Fruit fly (Drosophila melanogaster) whole organism, embryonic: ENCODE measurements around the gene CG34117.

Experiments
- Awh ChIP-seq: fragments of 200-800 bp; sonication (Bioruptor generic); IDR thresholded peaks from 2 replicates; pipeline ENCODE4, ENCODE4 v1.3.6; 2022; ENCODE audit warnings: missing biosample characterization, missing genetic modification characterization
- CG10274 ChIP-seq: fragments of 200-800 bp; sonication (Bioruptor generic); optimal IDR thresholded peaks from 3 replicates; lab custom pipeline; 2017; ENCODE audit warnings: missing biosample characterization, mild to moderate bottlenecking, missing genetic modification characterization
- CG10565 ChIP-seq: fragments of 200-800 bp; sonication (Bioruptor generic); optimal IDR thresholded peaks from 3 replicates; lab custom pipeline; 2016; ENCODE audit warnings: missing biosample characterization, mild to moderate bottlenecking, missing genetic modification characterization
- CG11093 ChIP-seq: fragments of 200-800 bp; sonication (Bioruptor generic); IDR thresholded peaks from 3 replicates; pipeline ENCODE4 v1.3.6; 2022; ENCODE audit warnings: missing biosample characterization, missing genetic modification characterization
- CG11456 ChIP-seq: fragments of 200-800 bp; sonication (Bioruptor generic); IDR thresholded peaks from 3 replicates; pipeline ENCODE4 v1.3.6; 2022; ENCODE audit warnings: missing biosample characterization, missing genetic modification characterization
- CG12299 ChIP-seq: fragments of 200-800 bp; sonication (Bioruptor generic); optimal IDR thresholded peaks from 2 replicates; lab custom pipeline; 2018; ENCODE audit warnings: missing biosample characterization, mild to moderate bottlenecking, missing genetic modification characterization
- CG12942 ChIP-seq: fragments of 200-800 bp; sonication (Bioruptor generic); optimal IDR thresholded peaks from 3 replicates; lab custom pipeline; 2016; ENCODE audit warnings: missing biosample characterization, missing genetic modification characterization
- CG1529 ChIP-seq: fragments of 200-800 bp; sonication (Bioruptor generic); optimal IDR thresholded peaks from 3 replicates; lab custom pipeline; 2018; ENCODE audit warnings: missing biosample characterization, missing genetic modification characterization
- CG15601 ChIP-seq: fragments of 200-800 bp; sonication (Bioruptor generic); optimal IDR thresholded peaks from 3 replicates; lab custom pipeline; 2019; ENCODE audit warnings: missing biosample characterization, mild to moderate bottlenecking, missing genetic modification characterization, moderate library complexity
- CG1647 ChIP-seq: fragments of 200-800 bp; sonication (Bioruptor generic); optimal IDR thresholded peaks from 3 replicates; lab custom pipeline; 2016; ENCODE audit warnings: missing biosample characterization, missing genetic modification characterization
- CG16813 ChIP-seq: fragments of 200-800 bp; sonication (Bioruptor generic); IDR thresholded peaks from 3 replicates; pipeline ENCODE4 v1.3.6; 2022; ENCODE audit warnings: missing biosample characterization, missing genetic modification characterization; ENCODE audit not compliant: partially characterized antibody
- CG30020 ChIP-seq: fragments of 200-800 bp; optimal IDR thresholded peaks from 2 replicates; lab custom pipeline; 2019; ENCODE audit warnings: missing biosample characterization, mild to moderate bottlenecking, missing genetic modification characterization, moderate library complexity
- CG30403 ChIP-seq: fragments of 200-800 bp; sonication (Bioruptor generic); optimal IDR thresholded peaks from 3 replicates; lab custom pipeline; 2016; ENCODE audit warnings: missing biosample characterization, missing genetic modification characterization
- CG31224 ChIP-seq: fragments of 200-800 bp; sonication (Bioruptor generic); IDR thresholded peaks from 2 replicates; pipeline ENCODE4 v1.3.6; 2022; ENCODE audit warnings: missing biosample characterization, missing genetic modification characterization
- CG33557 ChIP-seq: fragments of 200-800 bp; sonication (Bioruptor generic); optimal IDR thresholded peaks from 2 replicates; lab custom pipeline; 2019; ENCODE audit warnings: missing biosample characterization, mild to moderate bottlenecking, missing genetic modification characterization, moderate library complexity
- CG6689 ChIP-seq: fragments of 200-800 bp; sonication (Bioruptor generic); IDR thresholded peaks from 2 replicates; pipeline ENCODE4 v1.3.6; 2022; ENCODE audit warnings: missing biosample characterization, missing genetic modification characterization
- CG7745 ChIP-seq: fragments of 200-800 bp; sonication (Bioruptor generic); optimal IDR thresholded peaks from 2 replicates; lab custom pipeline; 2018; ENCODE audit warnings: missing biosample characterization, mild to moderate bottlenecking, missing genetic modification characterization, moderate library complexity
- CG7839 ChIP-seq: fragments of 200-800 bp; sonication (Bioruptor generic); optimal IDR thresholded peaks from 3 replicates; lab custom pipeline; 2018; ENCODE audit warnings: missing biosample characterization, mild to moderate bottlenecking, missing genetic modification characterization, moderate library complexity
- CG8388 ChIP-seq: fragments of 200-800 bp; sonication (Bioruptor generic); optimal IDR thresholded peaks from 2 replicates; lab custom pipeline; 2019; ENCODE audit warnings: missing biosample characterization, mild to moderate bottlenecking, missing genetic modification characterization, moderate library complexity
- CG8944 ChIP-seq: fragments of 200-800 bp; sonication (Bioruptor generic); optimal IDR thresholded peaks from 3 replicates; lab custom pipeline; 2016; ENCODE audit warnings: missing biosample characterization, missing genetic modification characterization
- CHES-1-like ChIP-seq: fragments of 200-800 bp; sonication (Bioruptor generic); optimal IDR thresholded peaks from 2 replicates; lab custom pipeline; 2016; ENCODE audit warnings: missing biosample characterization, missing genetic modification characterization
- Deaf1 ChIP-seq: fragments of 200-800 bp; optimal IDR thresholded peaks from 3 replicates; lab custom pipeline; 2019; ENCODE audit warnings: missing biosample characterization, mild to moderate bottlenecking, missing genetic modification characterization, moderate library complexity
- Dfd ChIP-seq, 2 experiments: fragments of >200 bp; optimal IDR thresholded peaks; 2 replicates each; lab custom pipeline; 2017; ENCODE audit warnings: missing biosample characterization in 2 of 2, missing genetic modification characterization in 2 of 2
- Dll ChIP-seq: fragments of 200-800 bp; sonication (Bioruptor generic); IDR thresholded peaks from 4 replicates; pipeline ENCODE4 v1.3.6; 2022; ENCODE audit warnings: missing biosample characterization, missing genetic modification characterization; ENCODE audit not compliant: partially characterized antibody
- Dref ChIP-seq: fragments of 200-800 bp; sonication (Bioruptor generic); IDR thresholded peaks from 2 replicates; pipeline ENCODE4 v1.3.6; 2022; ENCODE audit warnings: missing biosample characterization, missing genetic modification characterization
- Eip74EF ChIP-seq, 2 experiments: fragments of 200-800 bp in 1 of 2; fragments of >200 bp in 1 of 2; sonication (Bioruptor generic) in 1 of 2; optimal IDR thresholded peaks; 2 replicates each; lab custom pipeline; 2017 to 2019; ENCODE audit warnings: missing biosample characterization in 2 of 2, missing genetic modification characterization in 2 of 2, mild to moderate bottlenecking in 1 of 2, moderate library complexity in 1 of 2
- Fer2 ChIP-seq: fragments of 200-800 bp; sonication (Bioruptor generic); optimal IDR thresholded peaks from 2 replicates; lab custom pipeline; 2018; ENCODE audit warnings: missing biosample characterization, mild to moderate bottlenecking, missing genetic modification characterization, moderate library complexity
- HLH4C ChIP-seq: fragments of 200-800 bp; sonication (Bioruptor generic); IDR thresholded peaks from 3 replicates; pipeline ENCODE4 v1.3.6; 2022; ENCODE audit warnings: missing biosample characterization, missing genetic modification characterization; ENCODE audit not compliant: partially characterized antibody
- MTF-1 ChIP-seq: fragments of 200-800 bp; sonication (Bioruptor generic); optimal IDR thresholded peaks from 2 replicates; lab custom pipeline; 2018; ENCODE audit warnings: missing biosample characterization, mild to moderate bottlenecking, missing genetic modification characterization, borderline replicate concordance
- Nf-YC ChIP-seq: fragments of 200-800 bp; optimal IDR thresholded peaks from 3 replicates; lab custom pipeline; 2019; ENCODE audit warnings: missing biosample characterization, mild to moderate bottlenecking, missing genetic modification characterization, moderate library complexity
- Opbp ChIP-seq: fragments of 200-800 bp; sonication (Bioruptor generic); IDR thresholded peaks from 3 replicates; pipeline ENCODE4 v1.3.6; 2022; ENCODE audit warnings: missing biosample characterization, missing genetic modification characterization; ENCODE audit not compliant: partially characterized antibody
- Ravus ChIP-seq: fragments of 200-800 bp; sonication (Bioruptor generic); IDR thresholded peaks from 2 replicates; pipeline ENCODE4 v1.3.6; 2022; ENCODE audit warnings: missing biosample characterization, missing genetic modification characterization
- aop ChIP-seq: fragments of 200-800 bp; sonication (Bioruptor generic); IDR thresholded peaks from 2 replicates; pipeline ENCODE4 v1.3.6; 2022; ENCODE audit warnings: missing biosample characterization, missing genetic modification characterization
- btn ChIP-seq: fragments of 200-800 bp; sonication (Bioruptor generic); optimal IDR thresholded peaks from 2 replicates; lab custom pipeline; 2016; ENCODE audit warnings: missing biosample characterization, missing genetic modification characterization
- crp ChIP-seq, 2 experiments: fragments of 200-800 bp; sonication (Bioruptor generic); optimal IDR thresholded peaks; 2 replicates in 1 of 2; 3 replicates in 1 of 2; lab custom pipeline; 2017; ENCODE audit warnings: missing biosample characterization in 2 of 2, missing genetic modification characterization in 2 of 2, mild to moderate bottlenecking in 1 of 2, moderate library complexity in 1 of 2
- dmrt11E ChIP-seq: fragments of 200-800 bp; sonication (Bioruptor generic); optimal IDR thresholded peaks from 3 replicates; lab custom pipeline; 2018; ENCODE audit warnings: missing biosample characterization, mild to moderate bottlenecking, missing genetic modification characterization, moderate library complexity
- esg ChIP-seq: fragments of 200-800 bp; sonication (Bioruptor generic); conservative IDR thresholded peaks from 2 replicates; pipeline ENCODE4 v1.3.6; 2022; ENCODE audit warnings: missing biosample characterization, missing genetic modification characterization
- ftz-f1 ChIP-seq: fragments of 200-800 bp; sonication (Bioruptor generic); optimal IDR thresholded peaks from 2 replicates; lab custom pipeline; 2016; ENCODE audit warnings: missing biosample characterization, missing genetic modification characterization
- fu2 ChIP-seq: fragments of 200-800 bp; sonication (Bioruptor generic); optimal IDR thresholded peaks from 2 replicates; lab custom pipeline; 2016; ENCODE audit warnings: missing biosample characterization, missing genetic modification characterization
- ham ChIP-seq: fragments of 200-800 bp; sonication (Bioruptor generic); IDR thresholded peaks from 2 replicates; pipeline ENCODE4 v1.3.6; 2022; ENCODE audit warnings: missing biosample characterization, missing genetic modification characterization
- ken ChIP-seq: fragments of 200-800 bp; sonication (Bioruptor generic); IDR thresholded peaks from 3 replicates; pipeline ENCODE4 v1.3.6; 2022; ENCODE audit warnings: missing biosample characterization, missing genetic modification characterization
- lab ChIP-seq: fragments of 200-800 bp; sonication (Bioruptor generic); optimal IDR thresholded peaks from 3 replicates; lab custom pipeline; 2017; ENCODE audit warnings: missing biosample characterization, missing genetic modification characterization, mild to moderate bottlenecking, moderate library complexity, missing genetic modification reagents
- oc ChIP-seq: fragments of 200-800 bp; sonication (Bioruptor generic); optimal IDR thresholded peaks from 2 replicates; lab custom pipeline; 2018; ENCODE audit warnings: missing biosample characterization, mild to moderate bottlenecking, missing genetic modification characterization, moderate library complexity
- odd ChIP-seq: fragments of 200-800 bp; sonication (Bioruptor generic); optimal IDR thresholded peaks from 2 replicates; lab custom pipeline; 2017; ENCODE audit warnings: missing biosample characterization, mild to moderate bottlenecking, missing genetic modification characterization
- row ChIP-seq: fragments of 200-800 bp; sonication (Bioruptor generic); IDR thresholded peaks from 3 replicates; pipeline ENCODE4 v1.3.6; 2022; ENCODE audit warnings: missing biosample characterization, missing genetic modification characterization
- stc ChIP-seq: fragments of 200-800 bp; sonication (Bioruptor generic); IDR thresholded peaks from 2 replicates; pipeline ENCODE4 v1.3.6; 2022; ENCODE audit warnings: missing biosample characterization, missing genetic modification characterization
- ttk ChIP-seq: fragments of 200-800 bp; sonication (Bioruptor generic); IDR thresholded peaks from 2 replicates; pipeline ENCODE4 v2.1.2; 2022; ENCODE audit warnings: missing biosample characterization, missing genetic modification characterization
- unc-4 ChIP-seq: fragments of 200-800 bp; sonication (Bioruptor generic); IDR thresholded peaks from 2 replicates; pipeline ENCODE4 v1.3.6; 2022; ENCODE audit warnings: missing biosample characterization, missing genetic modification characterization; ENCODE audit not compliant: partially characterized antibody

Gene CG34117

DNA sequence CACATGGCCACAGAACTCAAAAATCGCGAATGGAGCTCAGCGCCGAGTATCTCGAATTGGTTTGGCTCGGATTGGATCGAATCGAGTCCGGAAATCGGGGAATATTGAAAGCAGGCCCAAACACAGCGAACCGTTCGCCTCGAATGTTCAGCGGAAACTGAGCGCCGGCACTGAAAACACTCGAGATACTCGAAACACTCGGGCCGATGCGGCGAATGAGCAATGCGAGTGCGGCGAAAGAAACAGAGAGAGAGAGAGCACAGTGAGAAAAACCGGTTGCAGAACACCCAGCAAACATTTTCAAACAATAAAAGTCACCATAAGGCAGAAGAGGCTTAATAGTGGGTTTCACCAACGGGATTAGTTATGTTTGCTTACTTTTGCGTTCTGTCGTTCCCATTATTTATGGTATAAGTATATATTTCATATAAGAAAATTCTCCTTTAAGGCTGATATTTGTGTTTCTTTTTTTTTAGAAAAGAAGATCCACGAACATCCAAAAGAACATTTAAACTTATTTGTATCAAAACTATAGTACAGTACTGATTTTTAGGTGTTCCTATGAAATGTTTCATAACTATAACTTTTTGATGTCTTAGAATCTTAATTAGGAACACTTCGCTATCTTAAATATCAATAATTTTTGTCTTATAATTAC, 5.3 kb downstream of the CG34117 start, which contains the start of gene FER (continued):
- peak; percentile 44 for TF ChIP-seq CG1647 (GFP tag; lab: Kevin White, UChicago)
- no peak for TF ChIP-seq ham (GFP tag; lab: Robert Waterston, UW)
- no peak for TF ChIP-seq Dref
- TF ChIP-seq aop = peak; percentile 59; the same call in 1 of the 2 replicates
- TF ChIP-seq crp (GFP tag; optimal IDR thresholded peaks at IDR 0.05; lab: Kevin White, UChicago) = no peak
- peak in 1 of 2 experiments; percentile 84 for TF ChIP-seq Eip74EF (GFP tag; optimal IDR thresholded peaks at IDR 0.05; lab: Kevin White, UChicago)
- no peak for TF ChIP-seq CG11093 (GFP tag; lab: Robert Waterston, UW)
- peak; percentile 25 for TF ChIP-seq ftz-f1
- peak; percentile 22; the same call in 1 of the 3 replicates for TF ChIP-seq CG16813 (GFP tag; lab: Robert Waterston, UW)
- no peak for TF ChIP-seq ttk (GFP tag; lab: Robert Waterston, UW)
- TF ChIP-seq CG8944 (GFP tag; lab: Kevin White, UChicago) = peak; percentile 21
- peak; percentile 47; the same call in 1 of the 3 replicates for TF ChIP-seq ken
- peak; percentile 70 for TF ChIP-seq MTF-1 (GFP tag; lab: Kevin White, UChicago)
- TF ChIP-seq Nf-YC (tag; lab: Kevin White, UChicago) = peak; percentile 57
- peak; percentile 54; the same call in 2 of the 3 replicates for TF ChIP-seq HLH4C (GFP tag; lab: Robert Waterston, UW)
- TF ChIP-seq lab (GFP tag; lab: Kevin White, UChicago) = peak; percentile 62
- no peak for TF ChIP-seq CG10565 (GFP tag; lab: Kevin White, UChicago)
- peak; percentile 21 for TF ChIP-seq CG33557 (GFP tag; lab: Kevin White, UChicago)
- no peak for TF ChIP-seq CG7745 (tag; lab: Kevin White, UChicago)
- TF ChIP-seq esg (GFP tag; lab: Robert Waterston, UW) = no peak
- peak; percentile 70 for TF ChIP-seq Opbp (GFP tag; lab: Robert Waterston, UW)
- peak; percentile 55 for TF ChIP-seq unc-4 (GFP tag; lab: Robert Waterston, UW)
- no peak for TF ChIP-seq dmrt11E (tag; lab: Kevin White, UChicago)
- peak; percentile 16; the same call in 1 of the 2 replicates for TF ChIP-seq CG31224 (GFP tag; lab: Robert Waterston, UW)
- peak; percentile 38; the same call in 1 of the 2 replicates for TF ChIP-seq Ravus
- peak; percentile 53 for TF ChIP-seq CHES-1-like (GFP tag; lab: Kevin White, UChicago)
- no peak for TF ChIP-seq Dll (GFP tag; lab: Robert Waterston, UW)
- peak; percentile 83 for TF ChIP-seq Deaf1
- peak; percentile 82 for TF ChIP-seq row (GFP tag; lab: Robert Waterston, UW)
- TF ChIP-seq CG11456 (GFP tag; lab: Robert Waterston, UW) = peak; percentile 18; the same call in 1 of the 3 replicates
- peak; percentile 38 for TF ChIP-seq CG12299 (tag; lab: Kevin White, UChicago)
- no peak for TF ChIP-seq CG6689 (GFP tag; lab: Robert Waterston, UW)
- TF ChIP-seq CG30020 (tag; lab: Kevin White, UChicago) = no peak
- no peak for TF ChIP-seq CG10274 (GFP tag; lab: Kevin White, UChicago)
- TF ChIP-seq odd (GFP tag; lab: Kevin White, UChicago) = no peak
- peak; percentile 65 for TF ChIP-seq oc (tag; lab: Kevin White, UChicago)
- TF ChIP-seq CG15601 = peak; percentile 5
- no peak for TF ChIP-seq Dfd (GFP tag; optimal IDR thresholded peaks at IDR 0.05; lab: Kevin White, UChicago)
- TF ChIP-seq CG12942 (GFP tag; lab: Kevin White, UChicago) = no peak
- TF ChIP-seq fu2 = no peak
- no peak for TF ChIP-seq Fer2 (tag; lab: Kevin White, UChicago)
- peak; percentile 35 for TF ChIP-seq CG1529 (GFP tag; lab: Kevin White, UChicago)
- 0 out of 2 replicates have a peak, but pooled peaks have one; percentile 45 for TF ChIP-seq Awh
- TF ChIP-seq CG8388 (GFP tag; lab: Kevin White, UChicago) = peak; percentile 29
- peak; percentile 46; the same call in 1 of the 2 replicates for TF ChIP-seq stc (GFP tag; lab: Robert Waterston, UW)
- peak; percentile 36 for TF ChIP-seq CG7839 (tag; lab: Kevin White, UChicago)
- TF ChIP-seq btn (GFP tag; lab: Kevin White, UChicago) = no peak
- no peak for TF ChIP-seq CG30403 (GFP tag; lab: Kevin White, UChicago)
